Worm (Caenorhabditis elegans) whole organism, dauer: ENCODE results near the gene C56C10.4.

Experiments used
- unc-62 ChIP-seq: sonication (generic microtip); optimal IDR thresholded peaks from 2 replicates; lab custom pipeline; 2017; ENCODE audit warnings: missing biosample characterization, missing genetic modification reagents, missing genetic modification characterization

The C56C10.4 gene

ce11 chrII:6582758-6583157, at the start of gene C56C10.4:
Gene C56C10.4 (plus strand): TSS chrII:6583058.
- no peak for TF ChIP-seq unc-62 (GFP tag; lab: Kevin White, UChicago)

ce11 chrII:6535957-6536424, 46.9 kb upstream of the C56C10.4 start, which contains the start of gene utp-20:
Gene utp-20 (plus strand): TSS chrII:6536374.
- TF ChIP-seq unc-62 (GFP tag; lab: Kevin White, UChicago): no peak

DNA sequence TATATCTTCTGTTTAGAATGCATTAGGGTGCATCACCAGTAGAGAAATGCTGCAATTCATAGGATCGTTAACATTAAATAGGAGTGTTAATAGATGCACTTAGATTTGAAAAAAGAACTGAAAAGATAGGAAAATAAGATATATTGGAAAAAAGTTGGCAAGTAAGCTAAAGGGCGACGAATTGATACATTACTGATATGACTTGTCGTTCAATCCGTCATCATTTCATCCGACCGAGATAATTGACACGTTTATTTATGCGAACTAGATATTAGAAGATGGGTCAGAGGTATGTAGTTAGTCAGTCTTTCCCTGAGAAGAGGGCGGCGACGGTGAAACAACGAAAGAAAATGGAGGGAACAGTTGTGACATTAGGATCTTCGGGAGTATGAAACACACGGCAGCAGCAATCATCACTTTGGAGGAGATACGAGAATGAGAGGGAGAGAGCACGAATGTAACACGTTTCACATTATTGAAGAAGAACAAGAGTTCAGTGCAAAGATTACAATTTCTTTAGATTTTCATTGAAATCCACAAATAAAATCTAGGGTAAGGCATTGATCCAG, 37.9 kb upstream of the C56C10.4 start, which contains the start of gene lron-15:
TSS of gene lron-15 (minus strand) at position 51 of the 569 bp plus-strand sequence.
- no peak for TF ChIP-seq unc-62 (GFP tag; lab: Kevin White, UChicago)

ce11 chrII:6554677-6555076, 28.2 kb upstream of the C56C10.4 start, which contains the start of gene wrn-1:
Gene wrn-1 (plus strand): TSS chrII:6554977.
- TF ChIP-seq unc-62 (GFP tag; lab: Kevin White, UChicago): no peak

DNA sequence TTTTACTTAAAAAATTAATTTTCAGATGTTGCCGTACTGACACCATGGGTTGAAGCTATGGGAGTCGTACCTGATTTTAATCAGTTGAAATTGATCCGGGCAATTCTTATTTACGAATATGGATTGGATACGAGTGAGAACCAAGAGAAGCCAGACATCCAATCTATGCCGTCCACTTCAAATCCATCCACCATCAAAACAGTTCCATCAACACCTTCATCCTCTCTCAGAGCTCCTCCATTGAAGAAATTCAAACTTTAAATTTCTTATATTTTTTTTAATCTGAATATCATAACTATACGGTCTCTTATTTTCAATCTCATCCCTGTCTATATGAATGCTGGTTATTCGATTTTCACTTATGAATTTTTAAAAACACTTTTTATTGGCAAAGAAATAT, 24.0 kb upstream of the C56C10.4 start:
- TF ChIP-seq unc-62 (GFP tag; lab: Kevin White, UChicago): no peak

DNA sequence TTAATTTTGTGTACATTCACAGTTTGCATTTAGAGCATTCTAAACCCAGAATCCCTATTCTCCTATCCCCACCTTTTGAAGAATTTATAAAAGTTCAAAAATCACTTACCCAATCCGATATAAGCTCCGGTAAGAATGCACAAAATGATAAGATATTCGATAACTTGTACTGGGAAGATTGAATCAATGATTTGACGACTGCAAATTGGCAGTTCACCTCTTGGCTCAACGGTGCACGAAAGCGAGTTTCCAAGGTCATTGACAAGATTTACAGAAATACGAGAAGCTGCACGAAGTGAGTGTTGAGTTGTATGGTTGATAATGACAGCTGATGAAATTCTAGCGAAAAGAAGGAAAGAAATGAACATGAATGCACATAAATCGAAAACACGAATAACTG, 22.6 kb upstream of the C56C10.4 start:
- TF ChIP-seq unc-62 (GFP tag; lab: Kevin White, UChicago): no peak

- TF ChIP-seq unc-62 (GFP tag; lab: Kevin White, UChicago): no peak
Observed at ce11 chrII:6561300-6561699, 21.6 kb upstream of the C56C10.4 start, which contains the start of gene F18C5.10. Gene F18C5.10 (minus strand): TSS chrII:6561444.

DNA sequence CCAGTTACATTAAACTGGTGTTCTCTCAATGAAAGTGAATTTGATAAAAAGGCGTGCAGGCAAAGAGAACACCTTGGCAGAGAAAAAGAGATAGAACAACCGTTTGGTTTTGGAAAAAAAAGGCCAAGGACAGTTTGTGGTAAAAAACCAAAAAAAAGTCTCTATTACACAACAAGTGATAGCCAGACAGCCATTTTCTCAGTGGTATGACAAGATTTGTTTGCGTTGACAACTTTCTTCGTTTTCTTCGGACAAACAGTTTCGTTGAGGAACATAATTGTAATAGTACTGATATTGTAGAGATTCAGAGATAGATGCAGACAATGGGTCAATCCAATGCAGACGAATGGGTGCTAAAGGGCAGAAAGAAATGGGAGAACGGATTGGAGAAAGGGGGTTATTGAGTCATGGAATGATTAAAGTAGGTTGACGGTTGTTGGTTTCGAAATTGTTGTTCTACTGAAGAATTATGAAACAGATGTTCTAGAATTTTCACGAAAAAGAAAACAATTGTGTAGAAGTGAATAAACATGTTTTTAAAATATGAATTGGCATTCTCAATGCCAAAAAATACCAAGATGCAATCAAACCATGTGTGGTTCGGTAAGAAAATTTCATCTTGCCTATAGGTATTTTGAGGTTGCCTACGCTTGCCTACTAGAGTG, 20.5 kb upstream of the C56C10.4 start:
- no peak for TF ChIP-seq unc-62 (GFP tag; lab: Kevin White, UChicago)

DNA sequence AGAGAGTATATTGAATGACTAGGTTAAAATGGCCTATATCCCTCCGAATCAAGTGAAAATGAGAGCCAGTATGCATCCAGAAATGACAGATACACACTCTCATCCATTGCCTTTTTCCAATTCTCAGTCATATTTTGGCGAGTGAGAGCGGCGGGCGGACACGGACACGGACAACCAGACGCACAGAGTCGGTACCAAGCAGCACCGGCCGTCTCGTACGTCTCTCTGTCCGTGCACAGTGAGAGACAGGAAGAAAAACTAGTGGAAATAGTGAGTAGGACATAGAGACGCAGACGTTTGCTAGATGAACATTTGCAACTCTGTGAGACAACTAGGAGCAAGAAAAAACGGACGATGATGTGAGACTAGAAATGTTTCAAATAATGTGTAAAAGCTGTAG, 19.6 kb upstream of the C56C10.4 start:
- no peak for TF ChIP-seq unc-62 (GFP tag; lab: Kevin White, UChicago)

DNA sequence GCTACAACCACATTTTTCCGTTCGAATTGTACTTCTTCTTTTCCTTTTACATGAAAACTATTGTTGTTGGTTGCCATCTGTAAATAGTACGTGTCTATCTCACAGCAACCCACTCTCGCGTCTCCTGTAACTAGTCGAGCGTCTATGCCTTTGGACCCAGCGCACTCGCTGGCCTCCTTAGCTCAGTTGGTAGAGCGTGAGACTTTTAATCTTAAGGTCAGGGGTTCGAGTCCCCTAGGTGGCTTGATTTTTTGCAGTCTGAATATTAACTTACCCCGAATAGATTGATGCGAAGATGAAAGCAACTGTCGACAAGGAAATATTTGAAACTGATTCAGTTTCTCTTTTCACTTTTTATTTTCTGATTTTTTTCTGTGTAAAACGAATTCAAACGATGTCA, 17.8 kb upstream of the C56C10.4 start, which contains the start of gene mpz-3:
TSS of gene mpz-3 (minus strand) at position 320 of the 400 bp plus-strand sequence.
- no peak for TF ChIP-seq unc-62 (GFP tag; lab: Kevin White, UChicago)

DNA sequence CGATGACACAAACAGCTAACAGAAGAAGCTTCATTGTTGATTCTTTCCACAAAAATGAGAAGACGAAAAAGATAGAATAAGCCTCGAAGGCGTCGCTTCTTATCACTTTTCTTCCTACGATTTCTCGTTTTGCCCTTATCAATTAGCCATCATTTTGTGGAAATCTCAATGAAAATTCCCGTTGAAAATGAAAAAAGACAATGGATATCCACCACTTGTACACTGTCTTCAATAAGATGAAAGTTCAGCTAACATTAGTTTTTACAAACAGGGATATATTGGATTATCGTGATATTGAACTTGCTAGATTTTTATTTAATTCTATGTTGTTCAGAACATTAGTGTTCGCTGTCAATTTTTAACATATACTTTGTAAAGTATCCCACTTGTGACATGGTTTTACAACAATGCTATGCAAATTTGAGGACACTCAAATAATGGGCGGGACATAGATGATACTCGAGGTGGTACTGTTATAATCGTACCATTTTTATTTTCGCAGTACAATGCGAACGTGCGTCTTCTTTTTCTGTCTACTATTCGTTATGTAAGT, 16.2 kb upstream of the C56C10.4 start, which contains the start of the genes F18C5.5 and F18C5.9:
TSS of gene F18C5.5 (minus strand) at position 101 of the 553 bp plus-strand sequence.
TSS of gene F18C5.9 (plus strand) at position 503 of the 553 bp plus-strand sequence.
- no peak for TF ChIP-seq unc-62 (GFP tag; lab: Kevin White, UChicago)

DNA sequence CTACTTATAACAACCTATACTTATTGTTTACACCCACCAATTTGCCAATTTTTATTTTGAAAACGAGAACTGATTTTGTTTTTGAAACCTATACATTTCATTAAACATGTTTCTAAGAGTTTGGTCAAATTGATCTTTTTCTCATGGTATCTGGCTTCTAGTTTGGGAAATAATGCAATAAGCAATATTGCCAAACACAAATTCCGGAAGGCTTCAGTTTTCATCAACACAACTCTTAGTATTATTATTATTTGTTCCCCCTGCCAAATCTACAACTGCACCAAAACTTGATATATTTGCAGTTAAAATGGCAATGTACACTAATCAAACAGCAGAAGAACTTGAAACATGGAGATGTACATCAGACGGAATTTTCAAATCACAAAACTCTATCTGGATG, 14.2 kb upstream of the C56C10.4 start, which contains the start of gene sra-27:
TSS of gene sra-27 (plus strand) at position 301 of the 400 bp plus-strand sequence.
- TF ChIP-seq unc-62 (GFP tag; lab: Kevin White, UChicago): no peak

DNA sequence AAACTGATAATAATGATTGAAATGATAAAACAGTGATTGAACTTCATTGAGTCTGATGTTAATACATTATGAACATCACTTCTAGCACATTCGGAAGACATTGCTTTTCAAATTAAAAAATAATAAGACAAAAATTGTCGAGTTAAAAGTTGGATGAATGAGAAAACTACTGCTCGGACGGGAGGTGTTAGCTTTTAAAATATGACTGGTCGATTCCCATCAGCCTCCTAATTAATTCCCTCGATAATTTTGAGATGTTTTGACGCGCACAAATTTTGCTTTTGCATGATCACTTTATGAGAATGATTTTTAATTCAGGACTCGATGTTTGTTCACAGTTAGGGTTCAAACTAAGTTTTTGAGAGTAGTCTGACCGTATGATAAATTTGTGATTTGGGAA, 9.2 kb upstream of the C56C10.4 start, which contains the start of gene sra-28:
TSS of gene sra-28 (minus strand) at position 101 of the 400 bp plus-strand sequence.
- no peak for TF ChIP-seq unc-62 (GFP tag; lab: Kevin White, UChicago)

DNA sequence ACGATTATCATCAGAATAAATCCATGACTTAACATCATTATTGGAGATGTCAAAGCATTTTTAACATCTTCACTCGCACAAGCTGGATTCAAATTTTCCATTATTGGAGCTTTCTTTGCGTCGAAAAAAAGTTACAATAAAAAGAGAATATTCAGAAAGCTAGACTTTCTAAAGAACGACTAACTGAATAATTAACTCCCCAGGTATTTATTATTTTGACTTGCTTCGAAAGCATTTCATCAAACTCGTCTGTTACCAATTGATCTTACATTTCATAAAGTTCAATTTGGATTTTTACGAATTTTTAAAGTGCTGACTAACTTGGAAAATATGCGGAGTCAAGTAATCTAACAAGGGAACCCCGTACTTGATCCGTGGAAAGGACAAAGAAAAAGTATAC, 7.2 kb upstream of the C56C10.4 start, which contains the start of gene sra-29:
TSS of gene sra-29 (minus strand) at position 101 of the 400 bp plus-strand sequence.
- TF ChIP-seq unc-62 (GFP tag; lab: Kevin White, UChicago): no peak

ce11 chrII:6578378-6578777, 4.5 kb upstream of the C56C10.4 start, which contains the start of gene sra-31:
Gene sra-31 (minus strand): TSS chrII:6578478.
- no peak for TF ChIP-seq unc-62 (GFP tag; lab: Kevin White, UChicago)

DNA sequence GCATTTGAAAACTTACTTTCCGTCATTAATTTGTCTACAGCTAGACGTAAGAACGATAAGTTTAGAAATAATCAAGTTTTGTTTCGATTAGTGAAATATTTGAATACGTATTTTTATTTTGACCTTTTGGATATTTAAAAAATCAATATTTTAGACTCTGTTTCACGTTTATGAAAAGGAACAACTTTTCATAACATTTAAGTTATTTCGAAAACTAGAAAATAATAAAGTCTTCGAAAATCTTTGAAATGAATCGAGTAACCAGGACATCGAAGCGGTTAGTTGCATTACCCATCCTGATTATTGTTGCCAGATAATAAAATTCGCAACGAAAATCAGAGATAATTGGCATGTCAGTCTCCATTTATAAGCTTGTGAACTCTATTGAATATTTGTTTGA, 1.6 kb upstream of the C56C10.4 start, which contains the start of gene C56C10.6:
TSS of gene C56C10.6 (minus strand) at position 101 of the 400 bp plus-strand sequence.
- TF ChIP-seq unc-62 (GFP tag; lab: Kevin White, UChicago): no peak
